Worm (Caenorhabditis elegans) whole organism, L4/young adult: ENCODE measurements around the gene metl-9.

Source experiments
- dao-5 ChIP-seq: sonication (generic microtip); optimal IDR thresholded peaks from 2 replicates; lab custom pipeline; 2016; ENCODE audit warnings: missing genotype, missing genetic modification characterization, moderate library complexity, missing compliant biosample characterization
- him-1 ChIP-seq: sonication (generic microtip); optimal IDR thresholded peaks from 2 replicates; lab custom pipeline; 2016; ENCODE audit warnings: missing genotype, missing genetic modification reagents, missing genetic modification characterization, missing compliant biosample characterization

DNA sequence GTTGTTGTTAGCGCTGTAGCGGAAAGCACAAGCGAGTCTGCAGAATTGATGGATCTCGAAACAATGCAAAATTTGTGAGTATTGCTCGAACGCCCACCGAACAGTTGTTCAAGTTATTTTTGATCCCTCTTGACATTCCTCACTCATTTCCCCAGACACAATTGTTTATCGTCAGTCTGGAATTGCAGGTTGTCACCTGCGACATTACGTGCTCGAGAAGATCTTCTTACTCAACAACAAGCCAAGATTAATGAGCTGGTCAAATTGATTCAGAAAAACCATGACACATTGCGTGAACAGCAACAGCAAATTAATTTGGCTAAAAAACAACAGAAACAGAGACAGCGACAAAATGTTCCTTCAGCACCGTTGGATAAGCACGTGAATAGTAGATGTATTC, 22.9 kb upstream of the metl-9 start:
- TF ChIP-seq him-1 (tag; lab: Kevin White, UChicago) = no peak
- no peak for TF ChIP-seq dao-5 (tag; lab: Kevin White, UChicago)
